Fruit fly (Drosophila melanogaster): Measurements from ENCODE around the gene Ude.

Gene Ude

DNA sequence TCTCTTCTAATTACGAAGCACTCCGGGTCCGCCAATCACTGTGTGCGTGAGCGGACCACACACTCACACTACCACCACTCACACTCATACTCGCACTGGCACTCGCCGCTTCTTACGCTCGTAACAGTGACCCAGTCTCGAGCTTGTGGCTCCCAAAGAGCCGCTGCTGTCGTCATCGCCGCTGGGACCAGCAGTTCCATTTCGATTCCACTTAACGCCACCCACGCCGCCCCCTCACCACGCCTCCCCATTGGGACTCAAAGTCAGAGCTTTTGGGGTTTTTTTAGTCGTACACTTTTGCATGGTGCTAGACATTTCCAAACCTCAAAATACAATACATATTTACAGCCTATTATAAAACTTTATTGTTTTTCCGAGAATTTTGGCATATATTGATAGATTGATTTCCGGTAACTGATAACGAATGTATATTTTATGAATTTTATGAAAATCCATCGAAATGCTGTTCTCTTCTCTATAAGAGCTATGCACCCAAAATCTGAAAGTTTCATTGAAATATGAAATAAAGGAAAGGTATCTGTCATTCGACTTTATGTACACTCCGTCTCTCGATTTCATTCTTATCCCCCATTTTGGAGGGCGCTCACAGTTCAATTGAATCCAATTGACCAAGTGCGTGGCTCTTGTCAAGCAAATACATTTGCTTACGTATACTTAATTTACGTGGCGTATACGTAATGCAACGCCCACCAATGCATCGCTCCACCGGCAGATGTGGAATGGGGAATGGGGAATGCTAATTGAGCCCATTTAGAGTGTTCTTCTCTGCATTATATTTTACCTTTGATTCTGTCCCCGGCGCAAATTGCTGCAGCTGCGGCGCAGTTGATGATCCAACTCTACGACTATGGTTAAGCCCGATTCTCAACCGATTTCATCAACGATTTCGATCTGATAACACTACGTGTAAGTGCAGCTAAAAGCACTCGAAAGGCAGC, 27.9 kb downstream of the Ude start, which contains the start of gene CG42331 (continued):
- no peak for TF ChIP-seq Optix (GFP tag; IDR thresholded peaks at IDR 0.05)
- no peak for TF ChIP-seq CG2129 (GFP tag; IDR thresholded peaks at IDR 0.05; ENCODE audit: partially characterized antibody)
- no peak for TF ChIP-seq CG10431 (GFP tag; optimal IDR thresholded peaks at IDR 0.05)
- TF ChIP-seq CG7271 (tag; optimal IDR thresholded peaks at IDR 0.05): no peak
- TF ChIP-seq Elba2 (GFP tag; optimal IDR thresholded peaks at IDR 0.05): no peak
- no peak for TF ChIP-seq Neu2 (GFP tag; optimal IDR thresholded peaks at IDR 0.05; ENCODE audit: borderline replicate concordance)
- peak; percentile 51 for TF ChIP-seq Ssrp (tag; optimal IDR thresholded peaks at IDR 0.05)
- no peak for TF ChIP-seq CG10321 (GFP tag; IDR thresholded peaks at IDR 0.05)
- TF ChIP-seq vnd (GFP tag; IDR thresholded peaks at IDR 0.05; ENCODE audit: partially characterized antibody): no peak
- TF ChIP-seq bcd (GFP tag; optimal IDR thresholded peaks at IDR 0.05): peak; percentile 38
- no peak for TF ChIP-seq slou (GFP tag; optimal IDR thresholded peaks at IDR 0.05)
- peak; percentile 42 for TF ChIP-seq CG2875 (GFP tag; optimal IDR thresholded peaks at IDR 0.05)
- TF ChIP-seq pho (GFP tag; optimal IDR thresholded peaks at IDR 0.05): peak; percentile 50
- TF ChIP-seq CG8944 (GFP tag; optimal IDR thresholded peaks at IDR 0.05): no peak
- no peak for TF ChIP-seq Scr (GFP tag; IDR thresholded peaks at IDR 0.05; ENCODE audit: partially characterized antibody)
- peak; percentile 45; the same call in 2 of the 3 replicates for TF ChIP-seq ci (GFP tag; IDR thresholded peaks at IDR 0.05)
- TF ChIP-seq sima (GFP tag; optimal IDR thresholded peaks at IDR 0.05): no peak
- no peak for TF ChIP-seq gt (GFP tag; IDR thresholded peaks at IDR 0.05)
- peak; percentile 60 for TF ChIP-seq Dek (tag; optimal IDR thresholded peaks at IDR 0.05)
- no peak for TF ChIP-seq twi (tag; optimal IDR thresholded peaks at IDR 0.05)
- TF ChIP-seq CG30431 (GFP tag; optimal IDR thresholded peaks at IDR 0.05): peak; percentile 26
- no peak for TF ChIP-seq schlank (tag; optimal IDR thresholded peaks at IDR 0.05)
- TF ChIP-seq CG17802 (tag; optimal IDR thresholded peaks at IDR 0.05): no peak
- TF ChIP-seq run (tag; optimal IDR thresholded peaks at IDR 0.05): peak; percentile 72
- TF ChIP-seq ftz-f1 (GFP tag; optimal IDR thresholded peaks at IDR 0.05): no peak
- TF ChIP-seq ap (GFP tag; IDR thresholded peaks at IDR 0.05): 0 out of 2 replicates have a peak, but pooled peaks have one; percentile 30
- TF ChIP-seq CG43689 (GFP tag; IDR thresholded peaks at IDR 0.05): no peak
- TF ChIP-seq CG1647 (GFP tag; optimal IDR thresholded peaks at IDR 0.05): no peak
- TF ChIP-seq NC2β (GFP tag; optimal IDR thresholded peaks at IDR 0.05): no peak
- TF ChIP-seq abd-A (tag; optimal IDR thresholded peaks at IDR 0.05): peak; percentile 31
- TF ChIP-seq nau (GFP tag; optimal IDR thresholded peaks at IDR 0.05): peak; percentile 46
- peak; percentile 34 for TF ChIP-seq nerfin-1 (tag; optimal IDR thresholded peaks at IDR 0.05)
- TF ChIP-seq fd102C (GFP tag; optimal IDR thresholded peaks at IDR 0.05): no peak
- no peak for TF ChIP-seq lola (GFP tag; optimal IDR thresholded peaks at IDR 0.05)
- peak; percentile 47 for TF ChIP-seq ERR (GFP tag; optimal IDR thresholded peaks at IDR 0.05)
- TF ChIP-seq Xbp1 (GFP tag; optimal IDR thresholded peaks at IDR 0.05): peak; percentile 65
- peak; percentile 66 for TF ChIP-seq fd96Cb (tag; optimal IDR thresholded peaks at IDR 0.05)
- peak; percentile 4 for TF ChIP-seq CG13775 (GFP tag; optimal IDR thresholded peaks at IDR 0.05)
- no peak for TF ChIP-seq crc (GFP tag; optimal IDR thresholded peaks at IDR 0.05)
- TF ChIP-seq Awh (GFP tag; IDR thresholded peaks at IDR 0.05): no peak
- TF ChIP-seq CG6791 (GFP tag; IDR thresholded peaks at IDR 0.05; ENCODE audit: partially characterized antibody): no peak
- no peak for TF ChIP-seq CG30020 (tag; optimal IDR thresholded peaks at IDR 0.05)
- no peak for TF ChIP-seq NC2α (GFP tag; optimal IDR thresholded peaks at IDR 0.05)
- TF ChIP-seq gem (tag; optimal IDR thresholded peaks at IDR 0.05): peak; percentile 86
- TF ChIP-seq Max (GFP tag; optimal IDR thresholded peaks at IDR 0.05): peak; percentile 27
- no peak for TF ChIP-seq CG13894 (tag; optimal IDR thresholded peaks at IDR 0.05)
- TF ChIP-seq CG33213 (GFP tag; optimal IDR thresholded peaks at IDR 0.05): no peak
- TF ChIP-seq sisA (GFP tag; IDR thresholded peaks at IDR 0.05): peak; percentile 51

Data from whole organism, embryonic.